Worm (Caenorhabditis elegans) whole organism, early embryonic: Measurements from ENCODE around the gene erp-44.2.

Experiments used
- F13C5.2 ChIP-seq: sonication (generic microtip); optimal IDR thresholded peaks from 2 replicates; lab custom pipeline; 2017; ENCODE audit warnings: mild to moderate bottlenecking, missing genetic modification characterization, inconsistent platforms, missing compliant biosample characterization
- ama-1 ChIP-seq: fragments of 150-350 bp; optimal IDR thresholded peaks from 2 replicates; lab custom pipeline; 2014
- ceh-13 ChIP-seq: fragments of 200-800 bp; sonication (Bioruptor generic); optimal IDR thresholded peaks from 2 replicates; lab custom pipeline; 2018; ENCODE audit warnings: mild to moderate bottlenecking, missing genetic modification characterization, missing compliant biosample characterization
- ceh-36 ChIP-seq: sonication (generic microtip); optimal IDR thresholded peaks from 2 replicates; lab custom pipeline; 2016; ENCODE audit warnings: missing genetic modification characterization, inconsistent platforms, missing compliant biosample characterization
- ets-7 ChIP-seq: sonication (generic microtip); optimal IDR thresholded peaks from 2 replicates; lab custom pipeline; 2016; ENCODE audit warnings: missing genotype, missing genetic modification characterization, missing compliant biosample characterization
- flt-1 ChIP-seq: fragments of 200-800 bp; sonication (Bioruptor generic); IDR thresholded peaks from 2 replicates; pipeline ENCODE4 v1.3.6; 2022; ENCODE audit warnings: missing genetic modification characterization, missing compliant biosample characterization
- hmbx-1 ChIP-seq: sonication (generic microtip); optimal IDR thresholded peaks from 2 replicates; lab custom pipeline; 2016; ENCODE audit warnings: mild to moderate bottlenecking, missing genetic modification characterization, missing compliant biosample characterization
- hmg-4 ChIP-seq: fragments of 200-800 bp; sonication (Bioruptor generic); optimal IDR thresholded peaks from 2 replicates; lab custom pipeline; 2018; ENCODE audit warnings: mild to moderate bottlenecking, missing genetic modification characterization, missing compliant biosample characterization
- hnd-1 ChIP-seq: sonication (generic microtip); optimal IDR thresholded peaks from 2 replicates; lab custom pipeline; 2016; ENCODE audit warnings: missing genetic modification characterization, missing compliant biosample characterization
- pes-1 ChIP-seq: fragments of 200-800 bp; sonication (Bioruptor generic); IDR thresholded peaks from 2 replicates; pipeline ENCODE4 v1.3.6; 2022; ENCODE audit warnings: missing genetic modification reagents, missing genetic modification characterization, missing compliant biosample characterization
- sea-1 ChIP-seq: fragments of 200-800 bp; sonication (Bioruptor generic); conservative IDR thresholded peaks from 2 replicates; pipeline ENCODE4 v1.3.6; 2022; ENCODE audit warnings: missing genetic modification characterization, missing compliant biosample characterization
- tbx-37 ChIP-seq: fragments of 200-800 bp; sonication (Bioruptor generic); conservative IDR thresholded peaks from 2 replicates; pipeline ENCODE4 v1.3.6; 2022; ENCODE audit warnings: missing genetic modification reagents, missing genetic modification characterization, missing compliant biosample characterization

DNA sequence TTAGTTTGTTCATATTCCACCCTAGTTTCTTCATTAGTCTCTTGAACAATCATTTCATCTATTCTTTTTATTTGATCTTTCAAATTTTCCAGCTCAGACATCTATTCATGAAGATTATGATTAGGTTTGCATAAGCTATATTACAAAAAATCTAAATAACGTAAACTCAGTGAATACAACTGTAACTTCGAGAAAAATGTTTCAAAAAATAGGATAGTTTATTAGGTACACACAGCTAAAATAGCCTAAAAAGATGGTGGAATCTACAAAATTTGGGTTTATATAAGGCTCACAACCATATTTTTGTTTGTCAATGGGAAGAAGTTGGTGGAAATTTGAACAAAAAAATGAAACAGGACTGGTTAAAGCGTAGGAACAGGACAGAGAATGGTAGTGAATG lies 21.8 kb downstream of the erp-44.2 start, which contains the start of gene zgpa-1:
- TF ChIP-seq F13C5.2 (tag; lab: Kevin White, UChicago) (no peak), ama-1 (lab: Kevin White, UChicago) (no peak), ceh-36 (no peak), hnd-1 (tag; lab: Kevin White, UChicago) (no peak), hmg-4 (no peak), ceh-13 (GFP tag; lab: Kevin White, UChicago) (no peak), sea-1 (GFP tag; lab: Robert Waterston, UW) (no peak), ets-7 (tag; lab: Kevin White, UChicago) (no peak), tbx-37 (GFP tag; lab: Robert Waterston, UW) (no peak), hmbx-1 (no peak), pes-1 (no peak), flt-1 (no peak)
